Comparison of ENCODE assay signal across 3 worm cellular contexts in the genomic region with DNA sequence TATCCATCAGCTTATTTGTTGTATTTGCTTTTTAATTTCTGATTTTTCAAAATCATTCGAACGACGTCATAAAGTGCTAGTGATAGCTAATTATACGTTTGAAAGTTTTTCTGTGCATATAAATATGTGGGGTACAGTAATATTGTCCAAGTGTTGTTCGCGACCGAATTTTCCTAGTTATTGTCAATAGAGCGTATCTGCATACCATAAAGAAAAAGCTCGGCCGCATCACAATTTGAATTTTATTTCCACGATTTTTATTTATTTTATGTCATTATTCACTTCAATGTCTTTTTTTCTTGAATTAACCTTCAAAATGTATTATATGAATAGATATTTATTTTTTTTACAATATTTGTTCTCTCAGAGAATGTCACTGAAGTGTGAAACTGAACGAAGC.
TF ChIP-seq lines count a peak whose summit lies in the region.

Gene rnh-2, plus strand, starts transcription at position 368 of the 400 bp plus-strand sequence.

TF ChIP-seq in whole organism, L1 larva, 84 proteins besides CTCF, POLR2A, EP300 and RAD21 (continued from another document and continues in another):
- TF ChIP-seq ztf-11 (tag; optimal IDR thresholded peaks at IDR 0.05; lab: Kevin White, UChicago) = peak in 1 of 2 experiments; percentile 33
- no peak for TF ChIP-seq nhr-76 (tag; optimal IDR thresholded peaks at IDR 0.05; lab: Kevin White, UChicago)
- TF ChIP-seq unc-86 (tag; optimal IDR thresholded peaks at IDR 0.05; lab: Kevin White, UChicago) = no peak
- peak; percentile 55 for TF ChIP-seq nhr-90 (tag; optimal IDR thresholded peaks at IDR 0.05; lab: Kevin White, UChicago; ENCODE audit: poor library complexity)
- TF ChIP-seq dpl-1 (GFP tag; optimal IDR thresholded peaks at IDR 0.05; lab: Kevin White, UChicago) = peak; percentile 55 to 79 (median 68)
- TF ChIP-seq C34B4.2 (tag; optimal IDR thresholded peaks at IDR 0.05; lab: Kevin White, UChicago) = no peak
- no peak for TF ChIP-seq nhr-237 (tag; optimal IDR thresholded peaks at IDR 0.05; lab: Kevin White, UChicago)
- TF ChIP-seq snu-23 (GFP tag; optimal IDR thresholded peaks at IDR 0.05; lab: Kevin White, UChicago) = peak; percentile 70
- no peak for TF ChIP-seq nhr-12 (tag; optimal IDR thresholded peaks at IDR 0.05; lab: Kevin White, UChicago)
- TF ChIP-seq hpl-2 (GFP tag; optimal IDR thresholded peaks at IDR 0.05; lab: Kevin White, UChicago) = no peak
- TF ChIP-seq lsy-2 (tag; optimal IDR thresholded peaks at IDR 0.05; lab: Kevin White, UChicago) = peak; percentile 72 to 94
- TF ChIP-seq ces-1 (GFP tag; optimal IDR thresholded peaks at IDR 0.05; lab: Kevin White, UChicago) = no peak
- TF ChIP-seq fos-1 (tag; optimal IDR thresholded peaks at IDR 0.05; lab: Kevin White, UChicago) = peak; percentile 59
- TF ChIP-seq nhr-20 (tag; optimal IDR thresholded peaks at IDR 0.05; lab: Kevin White, UChicago) = peak; percentile 75
- peak; percentile 75 for TF ChIP-seq nhr-71 (tag; optimal IDR thresholded peaks at IDR 0.05; lab: Kevin White, UChicago)
- no peak for TF ChIP-seq egl-27 (tag; optimal IDR thresholded peaks at IDR 0.05; lab: Kevin White, UChicago)
- TF ChIP-seq lin-14 (GFP tag; optimal IDR thresholded peaks at IDR 0.05; lab: Kevin White, UChicago) = peak; percentile 77
- TF ChIP-seq F16B12.6 (tag; optimal IDR thresholded peaks at IDR 0.05; lab: Kevin White, UChicago) = peak; percentile 65
- TF ChIP-seq egl-13 (tag; optimal IDR thresholded peaks at IDR 0.05; lab: Kevin White, UChicago) = peak; percentile 44
- TF ChIP-seq fkh-8 (tag; optimal IDR thresholded peaks at IDR 0.05; lab: Kevin White, UChicago) = peak; percentile 62
- TF ChIP-seq lin-15B (tag; optimal IDR thresholded peaks at IDR 0.05; lab: Kevin White, UChicago) = peak; percentile 76
- TF ChIP-seq zip-4 (GFP tag; optimal IDR thresholded peaks at IDR 0.05; lab: Kevin White, UChicago) = no peak
- peak; percentile 90 for TF ChIP-seq rnt-1 (tag; optimal IDR thresholded peaks at IDR 0.05; lab: Kevin White, UChicago)
- TF ChIP-seq ceh-90 (tag; optimal IDR thresholded peaks at IDR 0.05; lab: Kevin White, UChicago) = peak; percentile 71
- peak; percentile 17 for TF ChIP-seq unc-130 (tag; optimal IDR thresholded peaks at IDR 0.05; lab: Kevin White, UChicago)
- no peak for TF ChIP-seq ceh-88 (GFP tag; IDR thresholded peaks at IDR 0.05; lab: Robert Waterston, UW)
- TF ChIP-seq ama-1 (optimal IDR thresholded peaks at IDR 0.05; lab: Kevin White, UChicago) = no peak
- no peak for TF ChIP-seq sptf-1 (tag; optimal IDR thresholded peaks at IDR 0.05; lab: Kevin White, UChicago)
- peak; percentile 34 for TF ChIP-seq ztf-4 (tag; optimal IDR thresholded peaks at IDR 0.05; lab: Kevin White, UChicago)
- TF ChIP-seq ceh-8 (GFP tag; optimal IDR thresholded peaks at IDR 0.05; lab: Kevin White, UChicago) = no peak
- no peak for TF ChIP-seq ceh-63 (GFP tag; optimal IDR thresholded peaks at IDR 0.05; lab: Kevin White, UChicago)
- peak; percentile 75 to 84 for TF ChIP-seq lin-35 (GFP tag; optimal IDR thresholded peaks at IDR 0.05; lab: Kevin White, UChicago)
- TF ChIP-seq zag-1 (tag; optimal IDR thresholded peaks at IDR 0.05; lab: Kevin White, UChicago) = no peak
- peak; percentile 25 for TF ChIP-seq skn-1 (tag; optimal IDR thresholded peaks at IDR 0.05; lab: Kevin White, UChicago)
- TF ChIP-seq tlp-1 (tag; optimal IDR thresholded peaks at IDR 0.05; lab: Kevin White, UChicago) = no peak
- TF ChIP-seq jun-1 (tag; optimal IDR thresholded peaks at IDR 0.05; lab: Kevin White, UChicago) = no peak
- no peak for TF ChIP-seq hlh-4 (tag; optimal IDR thresholded peaks at IDR 0.05; lab: Kevin White, UChicago)
- peak; percentile 53 for TF ChIP-seq blmp-1 (tag; optimal IDR thresholded peaks at IDR 0.05; lab: Kevin White, UChicago)
- TF ChIP-seq pax-3 (tag; optimal IDR thresholded peaks at IDR 0.05; lab: Kevin White, UChicago) = peak; percentile 42
- peak; percentile 30 for TF ChIP-seq sox-4 (tag; optimal IDR thresholded peaks at IDR 0.05; lab: Kevin White, UChicago)
- no peak for TF ChIP-seq alr-1 (tag; optimal IDR thresholded peaks at IDR 0.05; lab: Kevin White, UChicago; ENCODE audit: borderline replicate concordance)
- TF ChIP-seq nhr-47 (tag; optimal IDR thresholded peaks at IDR 0.05; lab: Kevin White, UChicago) = peak; percentile 69
- peak; percentile 85 for TF ChIP-seq lir-3 (tag; optimal IDR thresholded peaks at IDR 0.05; lab: Kevin White, UChicago; ENCODE audit: poor library complexity)

TF ChIP-seq in whole organism, L3 larva, 47 proteins besides CTCF, POLR2A, EP300 and RAD21 (continued from another document):
- no peak for TF ChIP-seq fkh-2 (tag; optimal IDR thresholded peaks at IDR 0.05; lab: Kevin White, UChicago)
- TF ChIP-seq lsy-12 (tag; optimal IDR thresholded peaks at IDR 0.05; lab: Kevin White, UChicago) = peak; percentile 14
- TF ChIP-seq snpc-4 (tag; optimal IDR thresholded peaks at IDR 0.05; lab: Kevin White, UChicago) = peak; percentile 73
- peak; percentile 52 for TF ChIP-seq nhr-25 (tag; optimal IDR thresholded peaks at IDR 0.05; lab: Kevin White, UChicago)

TF ChIP-seq in whole organism, young adult, 124 proteins besides CTCF, POLR2A, EP300 and RAD21 (continued from another document):
- no peak for TF ChIP-seq Y53F4B.3 (GFP tag; IDR thresholded peaks at IDR 0.05; lab: Robert Waterston, UW)
- no peak for TF ChIP-seq B0336.3 (GFP tag; IDR thresholded peaks at IDR 0.05; lab: Robert Waterston, UW)
- TF ChIP-seq gei-17 (GFP tag; optimal IDR thresholded peaks at IDR 0.05; lab: Kevin White, UChicago) = no peak
- TF ChIP-seq F49E8.2 (tag; optimal IDR thresholded peaks at IDR 0.05; lab: Kevin White, UChicago; ENCODE audit: insufficient read depth) = peak; percentile 65
- TF ChIP-seq unc-62 (GFP tag; optimal IDR thresholded peaks at IDR 0.05; lab: Kevin White, UChicago) = no peak
- TF ChIP-seq lsl-1 (GFP tag; optimal IDR thresholded peaks at IDR 0.05; lab: Kevin White, UChicago) = peak; percentile 89
- TF ChIP-seq ztf-25 (GFP tag; IDR thresholded peaks at IDR 0.05; lab: Robert Waterston, UW) = peak; percentile 72; the same call in 1 of the 2 replicates
- peak; percentile 94 for TF ChIP-seq mcd-1 (GFP tag; IDR thresholded peaks at IDR 0.05; lab: Robert Waterston, UW)
- peak; percentile 63 for TF ChIP-seq ceh-27 (GFP tag; optimal IDR thresholded peaks at IDR 0.05; lab: Kevin White, UChicago)
- TF ChIP-seq ceh-91 (GFP tag; IDR thresholded peaks at IDR 0.05; lab: Robert Waterston, UW) = peak; percentile 68
- TF ChIP-seq ztf-22 (GFP tag; optimal IDR thresholded peaks at IDR 0.05; lab: Kevin White, UChicago) = no peak
- peak; percentile 87 for TF ChIP-seq madf-6 (GFP tag; IDR thresholded peaks at IDR 0.05; lab: Robert Waterston, UW)
- TF ChIP-seq F23B12.7 (tag; optimal IDR thresholded peaks at IDR 0.05; lab: Kevin White, UChicago; ENCODE audit: insufficient read depth) = peak; percentile 74
- TF ChIP-seq Y56A3A.18 (GFP tag; IDR thresholded peaks at IDR 0.05; lab: Robert Waterston, UW) = no peak
- peak; percentile 65 for TF ChIP-seq F33H1.4 (GFP tag; IDR thresholded peaks at IDR 0.05; lab: Robert Waterston, UW)
- TF ChIP-seq sptf-2 (GFP tag; optimal IDR thresholded peaks at IDR 0.05; lab: Kevin White, UChicago) = no peak
- peak; percentile 64; the same call in 1 of the 2 replicates for TF ChIP-seq ceh-40 (GFP tag; IDR thresholded peaks at IDR 0.05; lab: Robert Waterston, UW)
- TF ChIP-seq F57A8.1 (GFP tag; optimal IDR thresholded peaks at IDR 0.05; lab: Kevin White, UChicago) = no peak
- TF ChIP-seq cebp-2 (GFP tag; IDR thresholded peaks at IDR 0.05; lab: Robert Waterston, UW) = no peak
- TF ChIP-seq D2030.7 (GFP tag; IDR thresholded peaks at IDR 0.05; lab: Robert Waterston, UW) = peak; percentile 62
- TF ChIP-seq chd-7 (tag; optimal IDR thresholded peaks at IDR 0.05; lab: Kevin White, UChicago) = no peak
- no peak for TF ChIP-seq tbx-9 (tag; optimal IDR thresholded peaks at IDR 0.05; lab: Kevin White, UChicago; ENCODE audit: borderline replicate concordance)
- TF ChIP-seq xnd-1 (tag; optimal IDR thresholded peaks at IDR 0.05; lab: Kevin White, UChicago) = peak; percentile 37
- TF ChIP-seq atf-7 (tag; optimal IDR thresholded peaks at IDR 0.05; lab: Kevin White, UChicago) = no peak
- TF ChIP-seq efl-1 (GFP tag; optimal IDR thresholded peaks at IDR 0.05; lab: Kevin White, UChicago) = peak; percentile 37
- TF ChIP-seq rpc-1 (optimal IDR thresholded peaks at IDR 0.05; lab: Kevin White, UChicago) = no peak
- no peak for TF ChIP-seq rpc-1 (tag; optimal IDR thresholded peaks at IDR 0.05; lab: Kevin White, UChicago)
- TF ChIP-seq tlf-1 (GFP tag; optimal IDR thresholded peaks at IDR 0.05; lab: Kevin White, UChicago) = peak; percentile 54
- peak; percentile 55 for TF ChIP-seq nhr-80 (tag; optimal IDR thresholded peaks at IDR 0.05; lab: Kevin White, UChicago)
- TF ChIP-seq bed-1 (GFP tag; IDR thresholded peaks at IDR 0.05; lab: Robert Waterston, UW) = no peak
- peak; percentile 80 for TF ChIP-seq madf-8 (GFP tag; conservative IDR thresholded peaks at IDR 0.05; lab: Robert Waterston, UW)
- TF ChIP-seq hmg-1.2 (GFP tag; IDR thresholded peaks at IDR 0.05; lab: Robert Waterston, UW) = peak; percentile 60
- no peak for TF ChIP-seq F52B5.7 (tag; optimal IDR thresholded peaks at IDR 0.05; lab: Kevin White, UChicago)
- peak; percentile 57 for TF ChIP-seq ztf-18 (tag; optimal IDR thresholded peaks at IDR 0.05; lab: Kevin White, UChicago)
- TF ChIP-seq bed-2 (GFP tag; IDR thresholded peaks at IDR 0.05; lab: Robert Waterston, UW) = no peak
- no peak for TF ChIP-seq sea-2 (GFP tag; IDR thresholded peaks at IDR 0.05; lab: Robert Waterston, UW)
- peak; percentile 1 for TF ChIP-seq K12H6.12 (tag; optimal IDR thresholded peaks at IDR 0.05; lab: Kevin White, UChicago)
- peak; percentile 71 for TF ChIP-seq athp-1 (tag; optimal IDR thresholded peaks at IDR 0.05; lab: Kevin White, UChicago)
- TF ChIP-seq ztf-6 (GFP tag; IDR thresholded peaks at IDR 0.05; lab: Robert Waterston, UW) = no peak
- no peak for TF ChIP-seq lsy-27 (tag; optimal IDR thresholded peaks at IDR 0.05; lab: Kevin White, UChicago; ENCODE audit: borderline replicate concordance, insufficient read depth)
- TF ChIP-seq rcor-1 (GFP tag; IDR thresholded peaks at IDR 0.05; lab: Robert Waterston, UW) = 0 out of 2 replicates have a peak, but pooled peaks have one; percentile 33
- no peak for TF ChIP-seq zim-3 (tag; optimal IDR thresholded peaks at IDR 0.05; lab: Kevin White, UChicago)
- TF ChIP-seq snpc-1.3 (tag; optimal IDR thresholded peaks at IDR 0.05; lab: Kevin White, UChicago; ENCODE audit: insufficient read depth) = peak; percentile 53
- no peak for TF ChIP-seq madf-3 (GFP tag; IDR thresholded peaks at IDR 0.05; lab: Robert Waterston, UW)
- no peak for TF ChIP-seq ceh-58 (GFP tag; IDR thresholded peaks at IDR 0.05; lab: Robert Waterston, UW)
- no peak for TF ChIP-seq Y53G8AR.9 (GFP tag; conservative IDR thresholded peaks at IDR 0.05; lab: Robert Waterston, UW)
- peak in 1 of 3 experiments; percentile 58 for TF ChIP-seq lin-35 (GFP tag; optimal IDR thresholded peaks at IDR 0.05; lab: Kevin White, UChicago)
- TF ChIP-seq ccch-3 (GFP tag; optimal IDR thresholded peaks at IDR 0.05; lab: Kevin White, UChicago) = no peak
- TF ChIP-seq F57C9.4 (tag; optimal IDR thresholded peaks at IDR 0.05; lab: Kevin White, UChicago) = no peak
- no peak for TF ChIP-seq ama-1 (optimal IDR thresholded peaks at IDR 0.05; lab: Kevin White, UChicago)
- TF ChIP-seq ama-1 (GFP tag; optimal IDR thresholded peaks at IDR 0.05; lab: Kevin White, UChicago) = no peak
- TF ChIP-seq let-607 (tag; optimal IDR thresholded peaks at IDR 0.05; lab: Kevin White, UChicago) = no peak
- no peak for TF ChIP-seq dpl-1 (GFP tag; optimal IDR thresholded peaks at IDR 0.05; lab: Kevin White, UChicago)
- peak in 1 of 2 experiments; percentile 39 for TF ChIP-seq rec-8 (tag; optimal IDR thresholded peaks at IDR 0.05; lab: Kevin White, UChicago)
- peak; percentile 55 for TF ChIP-seq tbp1 (GFP tag; optimal IDR thresholded peaks at IDR 0.05; lab: Kevin White, UChicago)
- TF ChIP-seq lin-54 (GFP tag; optimal IDR thresholded peaks at IDR 0.05; lab: Kevin White, UChicago) = peak; percentile 76
- peak; percentile 35 for TF ChIP-seq snpc-3.4 (tag; optimal IDR thresholded peaks at IDR 0.05; lab: Kevin White, UChicago)
- TF ChIP-seq C06A6.2 (GFP tag; conservative IDR thresholded peaks at IDR 0.05; lab: Robert Waterston, UW) = no peak
- TF ChIP-seq T07F8.4 (tag; optimal IDR thresholded peaks at IDR 0.05; lab: Kevin White, UChicago) = no peak
- TF ChIP-seq nfya-2 (GFP tag; IDR thresholded peaks at IDR 0.05; lab: Robert Waterston, UW) = no peak
- TF ChIP-seq ceh-100 (GFP tag; IDR thresholded peaks at IDR 0.05; lab: Robert Waterston, UW) = no peak
- peak; percentile 84 for TF ChIP-seq dox-1 (GFP tag; IDR thresholded peaks at IDR 0.05; lab: Robert Waterston, UW)
- no peak for TF ChIP-seq lin-26 (GFP tag; IDR thresholded peaks at IDR 0.05; lab: Robert Waterston, UW)
- no peak for TF ChIP-seq nhr-90 (tag; optimal IDR thresholded peaks at IDR 0.05; lab: Kevin White, UChicago)
- TF ChIP-seq hmg-20 (GFP tag; IDR thresholded peaks at IDR 0.05; lab: Robert Waterston, UW) = no peak
- no peak for TF ChIP-seq nfyb-1 (GFP tag; IDR thresholded peaks at IDR 0.05; lab: Robert Waterston, UW)
- TF ChIP-seq egl-18 (GFP tag; IDR thresholded peaks at IDR 0.05; lab: Robert Waterston, UW) = no peak
- no peak for TF ChIP-seq ets-4 (GFP tag; optimal IDR thresholded peaks at IDR 0.05; lab: Kevin White, UChicago)
- TF ChIP-seq nhr-27 (tag; optimal IDR thresholded peaks at IDR 0.05; lab: Kevin White, UChicago) = no peak
- peak; percentile 84 for TF ChIP-seq ZK185.1 (tag; optimal IDR thresholded peaks at IDR 0.05; lab: Kevin White, UChicago; ENCODE audit: poor library complexity, severe bottlenecking)
- TF ChIP-seq F10E7.11 (tag; optimal IDR thresholded peaks at IDR 0.05; lab: Kevin White, UChicago) = no peak
